In the genomic region with DNA sequence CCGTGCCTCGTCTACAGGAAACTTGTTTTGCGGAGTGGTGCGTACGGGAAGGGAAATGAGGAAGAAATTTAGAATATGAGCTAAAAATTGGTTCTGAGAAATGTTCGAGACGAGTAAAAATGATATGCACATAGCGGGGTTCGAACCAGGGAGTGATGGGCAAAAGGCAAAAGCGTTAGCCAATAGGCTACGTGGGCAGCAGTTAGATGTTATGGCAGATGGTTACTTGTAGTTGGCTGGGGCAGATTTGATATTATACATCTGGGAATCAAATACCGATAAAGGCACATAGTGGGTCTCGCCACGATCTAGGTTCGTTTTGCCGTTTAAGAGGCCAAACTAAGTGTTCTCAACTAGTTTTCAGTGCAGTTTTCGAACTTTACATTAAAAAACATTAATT, we compare ENCODE assay signal across 7 worm cellular contexts.
TF ChIP-seq lines count a peak whose summit lies in the region.

No protein-coding gene starts in this region.

TF ChIP-seq in whole organism, L1 larva, 84 proteins besides CTCF, POLR2A, EP300 and RAD21:
- TF ChIP-seq efl-1 (optimal IDR thresholded peaks at IDR 0.05; lab: Kevin White, UChicago): peak in 1 of 2 experiments; percentile 15
- no peak for TF ChIP-seq efl-1 (GFP tag; optimal IDR thresholded peaks at IDR 0.05 in 1 of 2; lab: Kevin White, UChicago)
- TF ChIP-seq rnt-1 (tag; optimal IDR thresholded peaks at IDR 0.05; lab: Kevin White, UChicago): peak; percentile 12
- TF ChIP-seq snu-23 (GFP tag; optimal IDR thresholded peaks at IDR 0.05; lab: Kevin White, UChicago): peak; percentile 11
- TF ChIP-seq fkh-10 (GFP tag; optimal IDR thresholded peaks at IDR 0.05; lab: Kevin White, UChicago): no peak
- no peak for TF ChIP-seq aha-1 (tag; optimal IDR thresholded peaks at IDR 0.05; lab: Kevin White, UChicago)

TF ChIP-seq in whole organism, L4 larva, 104 proteins besides CTCF, POLR2A, EP300 and RAD21 (continues in another document):
- TF ChIP-seq ceh-20 (GFP tag; IDR thresholded peaks at IDR 0.05; lab: Robert Waterston, UW): peak; percentile 53; the same call in 1 of the 2 replicates
- peak; percentile 78; the same call in 1 of the 2 replicates for TF ChIP-seq Y75B8A.6 (GFP tag; IDR thresholded peaks at IDR 0.05; lab: Robert Waterston, UW)
- TF ChIP-seq set-16 (GFP tag; IDR thresholded peaks at IDR 0.05; lab: Robert Waterston, UW): no peak
- TF ChIP-seq pha-4 (GFP tag; IDR thresholded peaks at IDR 0.05; lab: Robert Waterston, UW): peak; percentile 78; the same call in 1 of the 2 replicates
- TF ChIP-seq pha-4 (tag; optimal IDR thresholded peaks at IDR 0.05; lab: Kevin White, UChicago): no peak
- peak; percentile 11 for TF ChIP-seq zfp-2 (tag; optimal IDR thresholded peaks at IDR 0.05; lab: Kevin White, UChicago)
- TF ChIP-seq zip-11 (GFP tag; IDR thresholded peaks at IDR 0.05; lab: Robert Waterston, UW): no peak
- peak; percentile 63; the same call in 1 of the 2 replicates for TF ChIP-seq madf-9 (GFP tag; conservative IDR thresholded peaks at IDR 0.05; lab: Robert Waterston, UW)
- TF ChIP-seq mxl-2 (GFP tag; conservative IDR thresholded peaks at IDR 0.05; lab: Robert Waterston, UW): 0 out of 2 replicates have a peak, but pooled peaks have one; percentile 16
- peak in 1 of 2 experiments; percentile 64; a peak in 1 of 4 replicates for TF ChIP-seq madf-5 (GFP tag; IDR thresholded peaks at IDR 0.05; lab: Robert Waterston, UW)
- peak; percentile 88 for TF ChIP-seq dmd-8 (GFP tag; IDR thresholded peaks at IDR 0.05; lab: Robert Waterston, UW)

TF ChIP-seq in whole organism, early embryonic, 17 proteins besides CTCF, POLR2A, EP300 and RAD21 (continues in another document):
- TF ChIP-seq B0310.2 (tag; optimal IDR thresholded peaks at IDR 0.05; lab: Kevin White, UChicago): peak; percentile 35
- TF ChIP-seq ceh-36 (tag; optimal IDR thresholded peaks at IDR 0.05; lab: Kevin White, UChicago): no peak
- peak; percentile 37 for TF ChIP-seq aly-1 (tag; optimal IDR thresholded peaks at IDR 0.05; lab: Kevin White, UChicago)
- peak; percentile 32; the same call in 1 of the 2 replicates for TF ChIP-seq scrt-1 (GFP tag; IDR thresholded peaks at IDR 0.05; lab: Robert Waterston, UW)
- peak; percentile 54; the same call in 1 of the 2 replicates for TF ChIP-seq sea-1 (GFP tag; conservative IDR thresholded peaks at IDR 0.05; lab: Robert Waterston, UW)
- no peak for TF ChIP-seq hnd-1 (tag; optimal IDR thresholded peaks at IDR 0.05; lab: Kevin White, UChicago)
- no peak for TF ChIP-seq hmg-4 (GFP tag; optimal IDR thresholded peaks at IDR 0.05; lab: Kevin White, UChicago)
- TF ChIP-seq tbx-37 (GFP tag; conservative IDR thresholded peaks at IDR 0.05; lab: Robert Waterston, UW): 0 out of 2 replicates have a peak, but pooled peaks have one; percentile 20
- TF ChIP-seq flt-1 (GFP tag; IDR thresholded peaks at IDR 0.05; lab: Robert Waterston, UW): peak; percentile 77
- TF ChIP-seq F13C5.2 (tag; optimal IDR thresholded peaks at IDR 0.05; lab: Kevin White, UChicago): no peak
- TF ChIP-seq ceh-13 (GFP tag; optimal IDR thresholded peaks at IDR 0.05; lab: Kevin White, UChicago): no peak
- no peak for TF ChIP-seq hmbx-1 (tag; optimal IDR thresholded peaks at IDR 0.05; lab: Kevin White, UChicago)
- TF ChIP-seq tra-4 (tag; optimal IDR thresholded peaks at IDR 0.05; lab: Kevin White, UChicago): no peak

TF ChIP-seq in whole organism, late embryonic, 69 proteins besides CTCF, POLR2A, EP300 and RAD21:
- TF ChIP-seq pros-1 (tag; optimal IDR thresholded peaks at IDR 0.05; lab: Kevin White, UChicago): no peak
- no peak for TF ChIP-seq sdc-2 (tag; optimal IDR thresholded peaks at IDR 0.05; lab: Kevin White, UChicago)
- TF ChIP-seq pha-4 (tag; optimal IDR thresholded peaks at IDR 0.05; lab: Kevin White, UChicago): no peak
- peak; percentile 48 for TF ChIP-seq ceh-6 (GFP tag; optimal IDR thresholded peaks at IDR 0.05; lab: Kevin White, UChicago)
- TF ChIP-seq ref-2 (tag; optimal IDR thresholded peaks at IDR 0.05; lab: Kevin White, UChicago): peak; percentile 3
- TF ChIP-seq ceh-31 (tag; optimal IDR thresholded peaks at IDR 0.05; lab: Kevin White, UChicago): no peak

TF ChIP-seq in whole organism, midembryonic, 9 proteins besides CTCF, POLR2A, EP300 and RAD21:
- peak; percentile 78 for TF ChIP-seq flt-1 (GFP tag; IDR thresholded peaks at IDR 0.05; lab: Robert Waterston, UW)
- peak; percentile 45; the same call in 1 of the 2 replicates for TF ChIP-seq tab-1 (GFP tag; IDR thresholded peaks at IDR 0.05; lab: Robert Waterston, UW)
- no peak for TF ChIP-seq ztf-23 (GFP tag; IDR thresholded peaks at IDR 0.05; lab: Robert Waterston, UW)

TF ChIP-seq in whole organism, mixed stage, embryonic, 35 proteins besides CTCF, POLR2A, EP300 and RAD21:
- TF ChIP-seq ham-2 (GFP tag; optimal IDR thresholded peaks at IDR 0.05; lab: Kevin White, UChicago) (peak; percentile 11), tbx-8 (GFP tag; optimal IDR thresholded peaks at IDR 0.05; lab: Kevin White, UChicago) (no peak), ceh-83 (GFP tag; optimal IDR thresholded peaks at IDR 0.05; lab: Kevin White, UChicago) (peak; percentile 82), mep-1 (tag; optimal IDR thresholded peaks at IDR 0.05; lab: Kevin White, UChicago) (no peak), mab-5 (tag; optimal IDR thresholded peaks at IDR 0.05; lab: Kevin White, UChicago) (no peak), M03D4.4 (tag; optimal IDR thresholded peaks at IDR 0.05; lab: Kevin White, UChicago) (peak; percentile 34), sptf-1 (tag; optimal IDR thresholded peaks at IDR 0.05; lab: Kevin White, UChicago) (no peak), sem-2 (GFP tag; optimal IDR thresholded peaks at IDR 0.05; lab: Kevin White, UChicago) (peak; percentile 56)

TF ChIP-seq in whole organism, young adult, 124 proteins besides CTCF, POLR2A, EP300 and RAD21 (continues in another document):
- no peak for TF ChIP-seq lag-1 (GFP tag; IDR thresholded peaks at IDR 0.05; lab: Robert Waterston, UW)
- peak; percentile 92 for TF ChIP-seq ztf-25 (GFP tag; IDR thresholded peaks at IDR 0.05; lab: Robert Waterston, UW)
- TF ChIP-seq egl-18 (GFP tag; IDR thresholded peaks at IDR 0.05; lab: Robert Waterston, UW): no peak
- TF ChIP-seq F57A8.1 (GFP tag; optimal IDR thresholded peaks at IDR 0.05; lab: Kevin White, UChicago): no peak
- TF ChIP-seq ceh-27 (GFP tag; optimal IDR thresholded peaks at IDR 0.05; lab: Kevin White, UChicago): peak; percentile 15
- no peak for TF ChIP-seq Y56A3A.18 (GFP tag; IDR thresholded peaks at IDR 0.05; lab: Robert Waterston, UW)
- TF ChIP-seq B0035.1 (tag; optimal IDR thresholded peaks at IDR 0.05; lab: Kevin White, UChicago): no peak
- no peak for TF ChIP-seq tbx-9 (tag; optimal IDR thresholded peaks at IDR 0.05; lab: Kevin White, UChicago; ENCODE audit: borderline replicate concordance)
- peak; percentile 37 for TF ChIP-seq repo-1 (tag; optimal IDR thresholded peaks at IDR 0.05; lab: Kevin White, UChicago)
- no peak for TF ChIP-seq sdz-38 (tag; optimal IDR thresholded peaks at IDR 0.05; lab: Kevin White, UChicago)
- no peak for TF ChIP-seq zim-3 (tag; optimal IDR thresholded peaks at IDR 0.05; lab: Kevin White, UChicago)
- no peak for TF ChIP-seq ztf-26 (tag; optimal IDR thresholded peaks at IDR 0.05; lab: Kevin White, UChicago)
- peak; percentile 93 for TF ChIP-seq die-1 (tag; optimal IDR thresholded peaks at IDR 0.05; lab: Kevin White, UChicago)
- no peak for TF ChIP-seq pha-4 (tag; optimal IDR thresholded peaks at IDR 0.05; lab: Kevin White, UChicago)
- no peak for TF ChIP-seq ZK185.1 (tag; optimal IDR thresholded peaks at IDR 0.05; lab: Kevin White, UChicago; ENCODE audit: poor library complexity, severe bottlenecking)
- TF ChIP-seq him-1 (tag; optimal IDR thresholded peaks at IDR 0.05; lab: Kevin White, UChicago): no peak
- TF ChIP-seq cebp-1 (GFP tag; IDR thresholded peaks at IDR 0.05; lab: Robert Waterston, UW): no peak
- peak; percentile 51 for TF ChIP-seq cebp-1 (tag; optimal IDR thresholded peaks at IDR 0.05; lab: Kevin White, UChicago)
- TF ChIP-seq tlf-1 (GFP tag; optimal IDR thresholded peaks at IDR 0.05; lab: Kevin White, UChicago): no peak
- no peak for TF ChIP-seq F37B4.10 (GFP tag; IDR thresholded peaks at IDR 0.05; lab: Robert Waterston, UW)
- TF ChIP-seq ekl-4 (GFP tag; IDR thresholded peaks at IDR 0.05; lab: Robert Waterston, UW): no peak
- TF ChIP-seq akir-1 (GFP tag; optimal IDR thresholded peaks at IDR 0.05; lab: Kevin White, UChicago): no peak
- no peak for TF ChIP-seq cebp-2 (GFP tag; IDR thresholded peaks at IDR 0.05; lab: Robert Waterston, UW)
- TF ChIP-seq F23B12.7 (tag; optimal IDR thresholded peaks at IDR 0.05; lab: Kevin White, UChicago; ENCODE audit: insufficient read depth): no peak
- TF ChIP-seq F10E7.11 (tag; optimal IDR thresholded peaks at IDR 0.05; lab: Kevin White, UChicago): no peak
- TF ChIP-seq rcor-1 (GFP tag; IDR thresholded peaks at IDR 0.05; lab: Robert Waterston, UW): 0 out of 2 replicates have a peak, but pooled peaks have one; percentile 28
- TF ChIP-seq madf-3 (GFP tag; IDR thresholded peaks at IDR 0.05; lab: Robert Waterston, UW): no peak
- TF ChIP-seq K11D2.4 (GFP tag; IDR thresholded peaks at IDR 0.05; lab: Robert Waterston, UW): no peak
- no peak for TF ChIP-seq bed-2 (GFP tag; IDR thresholded peaks at IDR 0.05; lab: Robert Waterston, UW)
- TF ChIP-seq dpff-1 (tag; optimal IDR thresholded peaks at IDR 0.05; lab: Kevin White, UChicago): no peak
- 0 out of 2 replicates have a peak, but pooled peaks have one; percentile 22 for TF ChIP-seq Y53G8AR.9 (GFP tag; conservative IDR thresholded peaks at IDR 0.05; lab: Robert Waterston, UW)
- no peak for TF ChIP-seq hmg-20 (GFP tag; IDR thresholded peaks at IDR 0.05; lab: Robert Waterston, UW)
- TF ChIP-seq athp-1 (tag; optimal IDR thresholded peaks at IDR 0.05; lab: Kevin White, UChicago): peak; percentile 60
- TF ChIP-seq unc-130 (GFP tag; optimal IDR thresholded peaks at IDR 0.05; lab: Kevin White, UChicago): no peak
- peak; percentile 87 for TF ChIP-seq B0261.1 (tag; optimal IDR thresholded peaks at IDR 0.05; lab: Kevin White, UChicago)
- no peak for TF ChIP-seq xnd-1 (tag; optimal IDR thresholded peaks at IDR 0.05; lab: Kevin White, UChicago)
- peak in 1 of 2 experiments; percentile 32 for TF ChIP-seq let-607 (tag; optimal IDR thresholded peaks at IDR 0.05; lab: Kevin White, UChicago)
- TF ChIP-seq ama-1 (optimal IDR thresholded peaks at IDR 0.05; lab: Kevin White, UChicago): no peak
- TF ChIP-seq ama-1 (GFP tag; optimal IDR thresholded peaks at IDR 0.05; lab: Kevin White, UChicago): peak in 1 of 2 experiments; percentile 49
- no peak for TF ChIP-seq hrde-1 (tag; optimal IDR thresholded peaks at IDR 0.05; lab: Kevin White, UChicago; ENCODE audit: borderline replicate concordance)
- peak; percentile 16 for TF ChIP-seq mes-4 (tag; optimal IDR thresholded peaks at IDR 0.05; lab: Kevin White, UChicago)
- peak; percentile 52 for TF ChIP-seq lin-54 (GFP tag; optimal IDR thresholded peaks at IDR 0.05; lab: Kevin White, UChicago)
